Fruit fly (Drosophila melanogaster): ENCODE measurements around the gene CG42238.
A peak's percentile ranks its signal among the peaks of the same experiment; 100 is the strongest.

The CG42238 gene

DNA sequence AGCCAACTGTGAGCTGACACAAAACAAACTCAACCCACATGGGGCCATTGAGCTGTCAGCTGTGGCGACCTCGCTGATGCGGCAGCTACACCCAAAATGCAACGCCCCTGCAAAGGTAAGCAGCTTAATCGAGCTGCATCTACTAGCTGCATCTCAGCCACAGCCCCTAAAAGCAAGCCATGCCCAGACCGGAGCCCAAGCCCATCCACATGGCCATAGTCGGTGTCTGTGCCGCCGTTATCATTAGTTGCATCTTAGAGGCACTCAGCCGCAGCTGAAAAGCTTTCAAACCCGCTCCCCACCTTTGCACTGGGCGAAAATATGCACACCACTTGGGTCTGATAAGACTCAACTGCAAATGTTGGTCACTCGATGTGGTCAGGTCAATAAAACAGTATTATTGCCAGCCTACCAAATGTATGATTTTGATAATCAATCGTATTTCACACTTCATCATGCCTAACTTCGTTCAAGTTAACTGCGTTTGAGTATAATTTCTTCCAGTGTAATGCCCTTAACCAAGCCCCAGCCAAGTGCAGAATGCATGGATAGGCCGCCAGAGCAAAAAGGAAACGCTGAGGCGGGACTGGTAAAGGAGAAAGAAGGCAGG, 77.8 kb downstream of the CG42238 start (continued):
- no peak for TF ChIP-seq stc (GFP tag; IDR thresholded peaks at IDR 0.05)
- no peak for TF ChIP-seq Hmx (GFP tag; optimal IDR thresholded peaks at IDR 0.05)
- TF ChIP-seq HmgD (GFP tag; optimal IDR thresholded peaks at IDR 0.05) = no peak
- TF ChIP-seq CG4617 (GFP tag; optimal IDR thresholded peaks at IDR 0.05; ENCODE audit: borderline replicate concordance) = no peak
- no peak for TF ChIP-seq crp (GFP tag; optimal IDR thresholded peaks at IDR 0.05)
- no peak for TF ChIP-seq jigr1 (GFP tag; IDR thresholded peaks at IDR 0.05)
- TF ChIP-seq Pdp1 (GFP tag; optimal IDR thresholded peaks at IDR 0.05) = peak; percentile 26 to 32
- peak; percentile 26; the same call in 1 of the 2 replicates for TF ChIP-seq wor (GFP tag; IDR thresholded peaks at IDR 0.05)
- peak; percentile 77 for TF ChIP-seq oc (tag; optimal IDR thresholded peaks at IDR 0.05)
- peak; percentile 22 for TF ChIP-seq Jarid2 (GFP tag; optimal IDR thresholded peaks at IDR 0.05)
- no peak for TF ChIP-seq H2.0 (GFP tag; IDR thresholded peaks at IDR 0.05)
- TF ChIP-seq Sry-β (GFP tag; optimal IDR thresholded peaks at IDR 0.05) = peak; percentile 2
- TF ChIP-seq shn (GFP tag; optimal IDR thresholded peaks at IDR 0.05) = no peak
- TF ChIP-seq eve (GFP tag; optimal IDR thresholded peaks at IDR 0.05) = peak in 1 of 2 experiments; percentile 68
- TF ChIP-seq Ets65A (GFP tag) = peak; percentile 86
- no peak for TF ChIP-seq fru (optimal IDR thresholded peaks at IDR 0.05)
- peak; percentile 38; the same call in 1 of the 2 replicates for TF ChIP-seq Rx (GFP tag; IDR thresholded peaks at IDR 0.05)
- no peak for TF ChIP-seq CG12299 (tag; optimal IDR thresholded peaks at IDR 0.05)
- TF ChIP-seq CG32532 (GFP tag; IDR thresholded peaks at IDR 0.05) = no peak
- TF ChIP-seq CG7786 (GFP tag; optimal IDR thresholded peaks at IDR 0.05) = no peak
- no peak for TF ChIP-seq CG18011 (GFP tag; optimal IDR thresholded peaks at IDR 0.05)
- no peak for TF ChIP-seq CG6765 (GFP tag; optimal IDR thresholded peaks at IDR 0.05)
- TF ChIP-seq danr (GFP tag; IDR thresholded peaks at IDR 0.05) = no peak
- TF ChIP-seq crol (GFP tag; IDR thresholded peaks at IDR 0.05) = no peak
- no peak for TF ChIP-seq CG9876 (GFP tag; optimal IDR thresholded peaks at IDR 0.05)
- no peak for TF ChIP-seq CG11085 (GFP tag; IDR thresholded peaks at IDR 0.05)
- no peak for TF ChIP-seq knrl (GFP tag; IDR thresholded peaks at IDR 0.05; ENCODE audit: partially characterized antibody)
- TF ChIP-seq Lhr (GFP tag; optimal IDR thresholded peaks at IDR 0.05) = peak; percentile 20
- TF ChIP-seq H15 (GFP tag; IDR thresholded peaks at IDR 0.05) = 0 out of 3 replicates have a peak, but pooled peaks have one; percentile 22
- no peak for TF ChIP-seq yki (optimal IDR thresholded peaks at IDR 0.05)
- no peak for TF ChIP-seq Aef1 (GFP tag; IDR thresholded peaks at IDR 0.05)
- peak; percentile 52 for TF ChIP-seq gcm (GFP tag; optimal IDR thresholded peaks at IDR 0.05)
- TF ChIP-seq disco-r (GFP tag; optimal IDR thresholded peaks at IDR 0.05) = no peak
- TF ChIP-seq CG2120 (GFP tag; optimal IDR thresholded peaks at IDR 0.05) = no peak
- TF ChIP-seq Oaz (GFP tag; IDR thresholded peaks at IDR 0.05) = no peak
- peak; percentile 69 for TF ChIP-seq CG17328 (GFP tag; IDR thresholded peaks at IDR 0.05)
- TF ChIP-seq CG3065 (GFP tag; optimal IDR thresholded peaks at IDR 0.05) = peak; percentile 28
- TF ChIP-seq Adf1 (GFP tag; IDR thresholded peaks at IDR 0.05) = no peak
- TF ChIP-seq Awh (GFP tag; IDR thresholded peaks at IDR 0.05) = no peak
- no peak for TF ChIP-seq dati (GFP tag; IDR thresholded peaks at IDR 0.05)
- TF ChIP-seq CG14710 (tag; optimal IDR thresholded peaks at IDR 0.05) = peak; percentile 63
- peak; percentile 43 for TF ChIP-seq pb (GFP tag; optimal IDR thresholded peaks at IDR 0.05)
- peak; percentile 45; the same call in 1 of the 2 replicates for TF ChIP-seq ranshi (GFP tag; IDR thresholded peaks at IDR 0.05)
- no peak for TF ChIP-seq Bteb2 (GFP tag; optimal IDR thresholded peaks at IDR 0.05)
- TF ChIP-seq maf-S (GFP tag; optimal IDR thresholded peaks at IDR 0.05) = peak; percentile 23
- peak; percentile 5 for TF ChIP-seq CG1647 (GFP tag; optimal IDR thresholded peaks at IDR 0.05)
- TF ChIP-seq Fer3 (tag; optimal IDR thresholded peaks at IDR 0.05) = no peak
- TF ChIP-seq CG6689 (GFP tag; IDR thresholded peaks at IDR 0.05) = peak; percentile 50; the same call in 1 of the 2 replicates
- TF ChIP-seq CG10321 (GFP tag; IDR thresholded peaks at IDR 0.05) = no peak
- peak; percentile 22 for TF ChIP-seq CG5180 (GFP tag; optimal IDR thresholded peaks at IDR 0.05)
- TF ChIP-seq CG12391 (tag; optimal IDR thresholded peaks at IDR 0.05) = peak; percentile 56
- TF ChIP-seq CG16863 (GFP tag; optimal IDR thresholded peaks at IDR 0.05) = peak; percentile 40
